Fruit fly (Drosophila melanogaster) whole organism, embryonic: ENCODE data around the gene Prosalpha6.

Experiments used
- B-H2 ChIP-seq: fragments of 200-800 bp; sonication (Bioruptor generic); optimal IDR thresholded peaks from 2 replicates; lab custom pipeline; 2018; ENCODE audit warnings: missing biosample characterization, mild to moderate bottlenecking, missing genetic modification characterization
- Bdp1 ChIP-seq: fragments of 200-800 bp; sonication (Bioruptor generic); optimal IDR thresholded peaks from 3 replicates; lab custom pipeline; 2016; ENCODE audit warnings: missing biosample characterization, missing genetic modification characterization
- Bteb2 ChIP-seq: fragments of 200-800 bp; sonication (Bioruptor generic); optimal IDR thresholded peaks from 2 replicates; lab custom pipeline; 2016; ENCODE audit warnings: missing biosample characterization, missing genetic modification characterization
- C15 ChIP-seq: fragments of 200-800 bp; sonication (Bioruptor generic); IDR thresholded peaks from 3 replicates; pipeline ENCODE4 v1.3.6; 2022; ENCODE audit warnings: missing biosample characterization, missing genetic modification characterization
- CG10147 ChIP-seq: fragments of 200-800 bp; sonication (Bioruptor generic); optimal IDR thresholded peaks from 2 replicates; lab custom pipeline; 2019; ENCODE audit warnings: missing biosample characterization, mild to moderate bottlenecking, missing genetic modification characterization, moderate library complexity
- CG10431 ChIP-seq: fragments of 200-800 bp; sonication (Bioruptor generic); optimal IDR thresholded peaks from 3 replicates; lab custom pipeline; 2018; ENCODE audit warnings: missing biosample characterization, mild to moderate bottlenecking, missing genetic modification characterization
- CG11085 ChIP-seq: fragments of 200-800 bp; sonication (Bioruptor generic); IDR thresholded peaks from 2 replicates; pipeline ENCODE4 v1.3.6; 2022; ENCODE audit warnings: missing biosample characterization, missing genetic modification characterization
- CG12104 ChIP-seq: fragments of 200-800 bp; sonication (Bioruptor generic); optimal IDR thresholded peaks from 3 replicates; lab custom pipeline; 2016; ENCODE audit warnings: missing biosample characterization, missing genetic modification characterization
- CG12659 ChIP-seq: fragments of 200-800 bp; sonication (Bioruptor generic); optimal IDR thresholded peaks from 3 replicates; lab custom pipeline; 2017; ENCODE audit warnings: mild to moderate bottlenecking, missing biosample characterization, missing genetic modification reagents, missing genetic modification characterization
- CG12744 ChIP-seq: fragments of 200-800 bp; sonication (Bioruptor generic); optimal IDR thresholded peaks from 2 replicates; lab custom pipeline; 2016; ENCODE audit warnings: missing biosample characterization, missing genetic modification characterization
- CG13123 ChIP-seq: fragments of 200-800 bp; sonication (Bioruptor generic); optimal IDR thresholded peaks from 2 replicates; lab custom pipeline; 2016; ENCODE audit warnings: missing biosample characterization, missing genetic modification characterization
- CG13296 ChIP-seq: fragments of 200-800 bp; sonication (Bioruptor generic); optimal IDR thresholded peaks from 3 replicates; lab custom pipeline; 2018; ENCODE audit warnings: missing biosample characterization, mild to moderate bottlenecking, missing genetic modification characterization
- CG16813 ChIP-seq: fragments of 200-800 bp; sonication (Bioruptor generic); IDR thresholded peaks from 3 replicates; pipeline ENCODE4 v1.3.6; 2022; ENCODE audit warnings: missing biosample characterization, missing genetic modification characterization; ENCODE audit not compliant: partially characterized antibody
- CG18599 ChIP-seq: fragments of 200-800 bp; sonication (Bioruptor generic); optimal IDR thresholded peaks from 3 replicates; lab custom pipeline; 2017; ENCODE audit warnings: missing biosample characterization, missing genetic modification characterization, mild to moderate bottlenecking, moderate library complexity, missing genetic modification reagents
- CG31388 ChIP-seq: fragments of 200-800 bp; sonication (Bioruptor generic); optimal IDR thresholded peaks from 2 replicates; lab custom pipeline; 2016; ENCODE audit warnings: missing biosample characterization, missing genetic modification characterization
- CG3995 ChIP-seq: fragments of 200-800 bp; sonication (Bioruptor generic); optimal IDR thresholded peaks from 3 replicates; lab custom pipeline; 2016; ENCODE audit warnings: missing biosample characterization, missing genetic modification characterization
- CG4707 ChIP-seq: fragments of 200-800 bp; sonication (Bioruptor generic); optimal IDR thresholded peaks from 2 replicates; lab custom pipeline; 2018; ENCODE audit warnings: missing biosample characterization, mild to moderate bottlenecking, missing genetic modification characterization, moderate library complexity
- CG5953 ChIP-seq: fragments of 200-800 bp; sonication (Bioruptor generic); IDR thresholded peaks from 2 replicates; pipeline ENCODE4 v1.3.6; 2022; ENCODE audit warnings: missing biosample characterization, missing genetic modification characterization
- CG7839 ChIP-seq: fragments of 200-800 bp; sonication (Bioruptor generic); optimal IDR thresholded peaks from 3 replicates; lab custom pipeline; 2018; ENCODE audit warnings: missing biosample characterization, mild to moderate bottlenecking, missing genetic modification characterization, moderate library complexity
- CG8359 ChIP-seq: fragments of 200-800 bp; sonication (Bioruptor generic); optimal IDR thresholded peaks from 2 replicates; lab custom pipeline; 2017; ENCODE audit warnings: missing biosample characterization, mild to moderate bottlenecking, missing genetic modification characterization, borderline replicate concordance
- CG8388 ChIP-seq: fragments of 200-800 bp; sonication (Bioruptor generic); optimal IDR thresholded peaks from 2 replicates; lab custom pipeline; 2019; ENCODE audit warnings: missing biosample characterization, mild to moderate bottlenecking, missing genetic modification characterization, moderate library complexity
- Ets97D ChIP-seq: fragments of 200-800 bp; sonication (Bioruptor generic); optimal IDR thresholded peaks from 3 replicates; lab custom pipeline; 2016; ENCODE audit warnings: missing biosample characterization, missing genetic modification characterization
- Fer1 ChIP-seq: fragments of 200-800 bp; sonication (Bioruptor generic); optimal IDR thresholded peaks from 2 replicates; lab custom pipeline; 2017; ENCODE audit warnings: missing biosample characterization, mild to moderate bottlenecking, missing genetic modification characterization
- HHEX ChIP-seq: fragments of 200-800 bp; sonication (Bioruptor generic); optimal IDR thresholded peaks from 3 replicates; lab custom pipeline; 2017; ENCODE audit warnings: missing biosample characterization, mild to moderate bottlenecking, missing genetic modification characterization, missing genetic modification reagents
- HLH4C ChIP-seq: fragments of 200-800 bp; sonication (Bioruptor generic); IDR thresholded peaks from 3 replicates; pipeline ENCODE4 v1.3.6; 2022; ENCODE audit warnings: missing biosample characterization, missing genetic modification characterization; ENCODE audit not compliant: partially characterized antibody
- HmgZ ChIP-seq: fragments of 200-800 bp; sonication (Bioruptor generic); optimal IDR thresholded peaks from 2 replicates; lab custom pipeline; 2018; ENCODE audit warnings: missing biosample characterization, mild to moderate bottlenecking, missing genetic modification characterization
- Max ChIP-seq: fragments of 200-800 bp; sonication (Bioruptor generic); optimal IDR thresholded peaks from 2 replicates; lab custom pipeline; 2016; ENCODE audit warnings: missing biosample characterization, mild to moderate bottlenecking, missing genetic modification characterization
- Mes4 ChIP-seq: fragments of 200-800 bp; sonication (Bioruptor generic); optimal IDR thresholded peaks from 2 replicates; lab custom pipeline; 2016; ENCODE audit warnings: missing biosample characterization, missing genetic modification characterization
- NK7.1 ChIP-seq: fragments of 200-800 bp; sonication (Bioruptor generic); optimal IDR thresholded peaks from 3 replicates; lab custom pipeline; 2016; ENCODE audit warnings: missing biosample characterization, missing genetic modification characterization
- Rx ChIP-seq: fragments of 200-800 bp; sonication (Bioruptor generic); IDR thresholded peaks from 2 replicates; pipeline ENCODE4 v1.3.6; 2022; ENCODE audit warnings: missing biosample characterization, missing genetic modification characterization
- Sox102F ChIP-seq: fragments of 200-800 bp; sonication (Bioruptor generic); optimal IDR thresholded peaks from 2 replicates; lab custom pipeline; 2018; ENCODE audit warnings: missing biosample characterization, mild to moderate bottlenecking, missing genetic modification characterization, moderate library complexity
- amos ChIP-seq: fragments of 200-800 bp; sonication (Bioruptor generic); IDR thresholded peaks from 2 replicates; pipeline ENCODE4 v1.3.6; 2022; ENCODE audit warnings: missing biosample characterization, missing genetic modification characterization; ENCODE audit not compliant: partially characterized antibody
- ase ChIP-seq: fragments of 200-800 bp; sonication (Bioruptor generic); IDR thresholded peaks from 3 replicates; pipeline ENCODE4 v1.3.6; 2022; ENCODE audit warnings: missing biosample characterization, missing genetic modification characterization
- dan ChIP-seq: fragments of 200-800 bp; sonication (Bioruptor generic); IDR thresholded peaks from 2 replicates; pipeline ENCODE4 v1.3.6; 2022; ENCODE audit warnings: missing biosample characterization, missing genetic modification characterization
- esg ChIP-seq: fragments of 200-800 bp; sonication (Bioruptor generic); conservative IDR thresholded peaks from 2 replicates; pipeline ENCODE4 v1.3.6; 2022; ENCODE audit warnings: missing biosample characterization, missing genetic modification characterization
- fd3F ChIP-seq: fragments of 200-800 bp; sonication (Bioruptor generic); optimal IDR thresholded peaks from 2 replicates; lab custom pipeline; 2018; ENCODE audit warnings: missing biosample characterization, mild to moderate bottlenecking, missing genetic modification characterization, moderate library complexity
- gcm2 ChIP-seq: fragments of 200-800 bp; sonication (Bioruptor generic); optimal IDR thresholded peaks from 2 replicates; lab custom pipeline; 2016; ENCODE audit warnings: missing biosample characterization, missing genetic modification characterization
- hkb ChIP-seq, 2 experiments: fragments of 200-800 bp in 1 of 2; fragments of >200 bp in 1 of 2; sonication (Bioruptor generic) in 1 of 2; IDR thresholded peaks in 1 of 2; optimal IDR thresholded peaks in 1 of 2; 2 replicates each; pipeline versions ENCODE4 v1.3.6 to Lab custom; 2017 to 2022; ENCODE audit warnings: missing biosample characterization in 1 of 2, missing genetic modification characterization in 1 of 2
- knrl ChIP-seq: fragments of 200-800 bp; sonication (Bioruptor generic); IDR thresholded peaks from 3 replicates; pipeline ENCODE4 v1.3.6; 2022; ENCODE audit warnings: missing biosample characterization, missing genetic modification characterization; ENCODE audit not compliant: partially characterized antibody
- maf-S ChIP-seq: fragments of 200-800 bp; sonication (Bioruptor generic); optimal IDR thresholded peaks from 2 replicates; lab custom pipeline; 2016; ENCODE audit warnings: missing biosample characterization, missing genetic modification characterization
- nom ChIP-seq: fragments of 200-800 bp; sonication (Bioruptor generic); optimal IDR thresholded peaks from 2 replicates; lab custom pipeline; 2017; ENCODE audit warnings: missing biosample characterization, missing genetic modification characterization, mild to moderate bottlenecking, moderate library complexity, missing genetic modification reagents
- pfk ChIP-seq: fragments of 200-800 bp; sonication (Bioruptor generic); optimal IDR thresholded peaks from 2 replicates; lab custom pipeline; 2018; ENCODE audit warnings: missing biosample characterization, mild to moderate bottlenecking, missing genetic modification characterization, moderate library complexity
- phol ChIP-seq: fragments of 200-800 bp; sonication (Bioruptor generic); optimal IDR thresholded peaks from 3 replicates; lab custom pipeline; 2018; ENCODE audit warnings: missing biosample characterization, mild to moderate bottlenecking, missing genetic modification characterization, moderate library complexity
- pzg ChIP-seq: fragments of 200-800 bp; sonication (Bioruptor generic); optimal IDR thresholded peaks from 3 replicates; lab custom pipeline; 2018; ENCODE audit warnings: missing biosample characterization, mild to moderate bottlenecking, missing genetic modification characterization, moderate library complexity
- sim ChIP-seq: fragments of 200-800 bp; sonication (Bioruptor generic); IDR thresholded peaks from 2 replicates; pipeline ENCODE4 v1.3.6; 2022; ENCODE audit warnings: missing biosample characterization, missing genetic modification characterization
- sima ChIP-seq: fragments of 200-800 bp; sonication (Bioruptor generic); optimal IDR thresholded peaks from 2 replicates; lab custom pipeline; 2016; ENCODE audit warnings: missing biosample characterization, missing genetic modification characterization
- yki ChIP-seq: fragments of >200 bp; optimal IDR thresholded peaks from 3 replicates; lab custom pipeline; 2018
- zen2 ChIP-seq: fragments of 200-800 bp; sonication (Bioruptor generic); IDR thresholded peaks from 3 replicates; pipeline ENCODE4 v1.3.6; 2022; ENCODE audit warnings: missing biosample characterization, missing genetic modification characterization; ENCODE audit not compliant: partially characterized antibody

Prosalpha6 gene

DNA sequence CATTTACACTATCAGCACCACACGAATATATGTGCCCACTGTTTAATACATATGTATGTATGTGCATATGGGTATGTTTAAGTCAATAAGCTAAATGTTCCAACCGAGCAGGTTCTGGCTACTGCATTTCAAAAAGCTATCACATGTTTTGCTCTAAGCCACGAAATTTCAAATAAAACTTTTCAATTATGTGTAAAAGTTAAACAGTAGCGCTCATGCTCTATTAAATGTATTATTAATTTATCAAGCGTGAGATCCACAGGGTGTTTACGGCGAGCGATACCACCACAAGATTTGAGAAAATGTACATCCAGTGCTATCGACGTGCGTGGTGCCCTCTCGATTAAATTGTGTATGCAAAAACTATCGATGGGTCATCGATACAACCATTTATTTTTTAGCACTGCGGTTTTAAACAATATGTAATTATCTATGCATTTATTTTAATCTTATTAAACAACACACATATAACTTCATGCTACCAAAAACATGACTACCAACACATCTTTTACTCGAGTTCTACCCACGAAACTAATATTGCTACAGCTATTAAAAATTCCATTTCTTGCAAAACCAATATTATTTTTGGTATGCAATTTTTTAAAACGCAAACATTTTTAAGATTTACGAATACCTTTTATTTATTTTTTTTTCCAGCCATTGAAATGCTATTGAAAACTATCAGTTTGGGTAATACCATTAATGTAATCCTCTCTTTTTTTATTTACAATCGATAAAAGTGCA, 39.8 kb downstream of the Prosalpha6 start, which contains the start of gene Pten (continued):
- TF ChIP-seq pfk (peak; percentile 61), HmgZ (tag; lab: Kevin White, UChicago) (peak; percentile 57), CG10431 (GFP tag; lab: Kevin White, UChicago) (peak; percentile 26), CG7839 (tag; lab: Kevin White, UChicago) (no peak), Rx (no peak), maf-S (GFP tag; lab: Kevin White, UChicago) (peak; percentile 64), Sox102F (GFP tag; lab: Kevin White, UChicago) (no peak), knrl (GFP tag; lab: Robert Waterston, UW) (peak; percentile 87), HHEX (GFP tag; lab: Kevin White, UChicago) (no peak), fd3F (peak; percentile 42), phol (peak; percentile 85), sim (GFP tag; lab: Robert Waterston, UW) (no peak), esg (GFP tag; lab: Robert Waterston, UW) (0 out of 2 replicates have a peak, but pooled peaks have one; percentile 50), B-H2 (GFP tag; lab: Kevin White, UChicago) (peak; percentile 30), ase (GFP tag; lab: Robert Waterston, UW) (no peak; the same call in 2 of the 3 replicates), Bteb2 (GFP tag; lab: Kevin White, UChicago) (peak; percentile 75), nom (GFP tag; lab: Kevin White, UChicago) (peak; percentile 29), CG11085 (no peak), CG16813 (GFP tag; lab: Robert Waterston, UW) (peak; percentile 92), CG13296 (peak; percentile 51), Bdp1 (GFP tag; lab: Kevin White, UChicago) (no peak), CG12659 (GFP tag; lab: Kevin White, UChicago) (peak; percentile 82), CG3995 (GFP tag; lab: Kevin White, UChicago) (peak; percentile 5), CG8388 (GFP tag; lab: Kevin White, UChicago) (peak; percentile 66), CG31388 (GFP tag; lab: Kevin White, UChicago) (no peak), NK7.1 (peak; percentile 39), Mes4 (peak; percentile 57), dan (GFP tag; lab: Robert Waterston, UW) (no peak), amos (GFP tag; lab: Robert Waterston, UW) (peak; percentile 90; the same call in 1 of the 2 replicates), Max (GFP tag; lab: Kevin White, UChicago) (peak; percentile 79), CG18599 (no peak), pzg (GFP tag; lab: Kevin White, UChicago) (peak; percentile 83), CG5953 (GFP tag; lab: Robert Waterston, UW) (no peak), CG10147 (peak; percentile 38), HLH4C (peak; percentile 94), Ets97D (GFP tag; lab: Kevin White, UChicago) (peak; percentile 69), CG13123 (GFP tag; lab: Kevin White, UChicago) (no peak), CG12744 (GFP tag; lab: Kevin White, UChicago) (peak; percentile 16), CG8359 (GFP tag; lab: Kevin White, UChicago) (no peak), C15 (GFP tag; lab: Robert Waterston, UW) (0 out of 3 replicates have a peak, but pooled peaks have one; percentile 33), zen2 (no peak; the same call in 2 of the 3 replicates), CG4707 (GFP tag; lab: Kevin White, UChicago) (peak; percentile 61), yki (lab: Kevin White, UChicago) (no peak), hkb (optimal IDR thresholded peaks at IDR 0.05; lab: Kevin White, UChicago) (no peak), hkb (GFP tag; IDR thresholded peaks at IDR 0.05; lab: Robert Waterston, UW) (peak; percentile 59; the same call in 1 of the 2 replicates), sima (GFP tag; lab: Kevin White, UChicago) (peak; percentile 28), Fer1 (GFP tag; lab: Kevin White, UChicago) (peak; percentile 55), CG12104 (peak; percentile 79), gcm2 (GFP tag; lab: Kevin White, UChicago) (no peak)
